Fruit fly (Drosophila melanogaster): Measurements from ENCODE around the gene Sras.

- TF ChIP-seq Neu2 (GFP tag; optimal IDR thresholded peaks at IDR 0.05; ENCODE audit: borderline replicate concordance) (no peak), bab2 (GFP tag; optimal IDR thresholded peaks at IDR 0.05) (no peak), CG2889 (GFP tag; IDR thresholded peaks at IDR 0.05) (no peak), CG3726 (GFP tag; IDR thresholded peaks at IDR 0.05) (no peak), usp (GFP tag; optimal IDR thresholded peaks at IDR 0.05) (no peak), zen2 (GFP tag; IDR thresholded peaks at IDR 0.05; ENCODE audit: partially characterized antibody) (no peak), CG14965 (GFP tag; optimal IDR thresholded peaks at IDR 0.05; ENCODE audit: borderline replicate concordance) (no peak), CG16779 (GFP tag; IDR thresholded peaks at IDR 0.05) (no peak), row (GFP tag; IDR thresholded peaks at IDR 0.05) (no peak)
Measured at dm6 chr3L:5604490-5604889, 40.9 kb downstream of the Sras start, which contains the start of gene mthl2.
